Worm (Caenorhabditis elegans): ENCODE results near the gene cutc-1.

Gene cutc-1

DNA sequence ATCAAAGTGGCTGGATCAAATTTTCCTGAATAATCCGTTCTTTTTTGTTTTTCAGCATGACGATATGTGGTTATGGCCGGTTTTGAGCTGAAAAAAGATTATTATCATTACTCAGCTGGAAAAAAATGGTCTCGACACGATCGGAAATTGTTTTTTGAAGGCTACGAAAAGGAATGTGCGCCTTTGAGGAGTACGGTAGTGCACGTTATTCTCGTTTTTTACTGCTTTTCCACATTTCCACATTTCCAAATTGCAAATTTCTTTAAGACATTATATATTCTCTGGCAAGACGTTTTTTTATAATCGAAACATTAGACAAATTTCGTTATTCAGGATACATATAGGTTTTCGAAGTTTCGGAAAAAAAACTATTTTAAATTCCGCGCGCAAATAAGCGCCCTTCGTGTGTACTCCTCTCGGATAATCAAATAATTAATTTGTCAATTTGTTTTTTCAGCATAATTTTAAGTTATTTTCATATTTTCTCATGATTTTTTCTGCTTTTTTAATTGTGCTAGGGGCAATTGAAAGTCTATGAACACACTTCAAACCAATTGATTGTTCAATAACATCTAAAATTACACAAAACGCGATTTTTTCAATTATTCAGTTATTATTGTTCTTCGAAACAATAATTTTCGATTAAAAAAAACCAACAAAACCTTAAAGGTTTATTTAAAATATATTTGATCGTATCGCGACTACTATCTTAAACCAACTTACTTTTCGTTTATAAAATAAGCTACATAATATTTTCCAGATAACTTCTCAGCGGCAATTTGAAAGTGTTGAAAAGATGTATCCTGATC, 40.0 kb downstream of the cutc-1 start, which contains the start of gene R05D3.3:
TSS of gene R05D3.3 (plus strand) at position 759 of the 809 bp plus-strand sequence.
- no peak for TF ChIP-seq ets-7 (tag; optimal IDR thresholded peaks at IDR 0.05)
- no peak for TF ChIP-seq pes-1 (GFP tag; IDR thresholded peaks at IDR 0.05)
- TF ChIP-seq ceh-36 (tag; optimal IDR thresholded peaks at IDR 0.05), result no peak
- no peak for TF ChIP-seq tbx-37 (GFP tag; conservative IDR thresholded peaks at IDR 0.05)
- no peak for TF ChIP-seq flt-1 (GFP tag; IDR thresholded peaks at IDR 0.05)
- no peak for TF ChIP-seq sea-1 (GFP tag; conservative IDR thresholded peaks at IDR 0.05)
- TF ChIP-seq hnd-1 (tag; optimal IDR thresholded peaks at IDR 0.05), result no peak
- TF ChIP-seq hmbx-1 (tag; optimal IDR thresholded peaks at IDR 0.05), result no peak
- no peak for TF ChIP-seq ama-1 (optimal IDR thresholded peaks at IDR 0.05)
- no peak for TF ChIP-seq tra-4 (tag; optimal IDR thresholded peaks at IDR 0.05)
- no peak for TF ChIP-seq tbx-11 (GFP tag; IDR thresholded peaks at IDR 0.05)
- TF ChIP-seq F13C5.2 (tag; optimal IDR thresholded peaks at IDR 0.05), result no peak
- TF ChIP-seq B0310.2 (tag; optimal IDR thresholded peaks at IDR 0.05), result no peak
- no peak for TF ChIP-seq scrt-1 (GFP tag; IDR thresholded peaks at IDR 0.05)
- TF ChIP-seq ceh-13 (GFP tag; optimal IDR thresholded peaks at IDR 0.05), result no peak
- no peak for TF ChIP-seq hmg-4 (GFP tag; optimal IDR thresholded peaks at IDR 0.05)

DNA sequence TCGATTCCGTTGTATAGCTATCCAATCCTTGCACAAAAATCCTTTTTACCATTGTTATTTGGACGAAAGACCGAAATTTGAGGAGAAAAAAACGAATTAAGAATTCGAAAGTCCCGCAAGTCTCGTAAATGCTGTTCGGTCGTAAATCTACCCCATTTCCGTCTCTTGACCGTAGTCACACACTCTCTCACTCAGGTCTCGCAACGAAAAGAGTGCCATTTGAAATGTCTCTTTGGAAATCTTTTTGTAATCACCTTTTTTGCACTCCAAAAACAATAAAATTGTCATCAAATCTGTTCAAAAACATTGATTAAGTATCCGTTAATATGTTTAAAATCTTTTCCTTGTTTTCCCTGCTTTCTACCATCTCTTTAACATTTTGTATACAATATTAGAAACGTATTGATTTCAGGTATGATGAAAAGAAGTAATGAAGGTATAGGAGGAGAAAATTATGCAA, 45.2 kb downstream of the cutc-1 start, which contains the start of the genes R05D3.8 and rfp-1:
TSS of gene R05D3.8 (minus strand) at position 115 of the 460 bp plus-strand sequence.
TSS of gene rfp-1 (plus strand) at position 410 of the 460 bp plus-strand sequence.
- no peak for TF ChIP-seq ets-7 (tag; optimal IDR thresholded peaks at IDR 0.05)
- no peak for TF ChIP-seq tbx-37 (GFP tag; conservative IDR thresholded peaks at IDR 0.05)
- no peak for TF ChIP-seq pes-1 (GFP tag; IDR thresholded peaks at IDR 0.05)
- no peak for TF ChIP-seq hnd-1 (tag; optimal IDR thresholded peaks at IDR 0.05)
- TF ChIP-seq ceh-36 (tag; optimal IDR thresholded peaks at IDR 0.05), result no peak
- TF ChIP-seq hmg-4 (GFP tag; optimal IDR thresholded peaks at IDR 0.05), result no peak
- no peak for TF ChIP-seq aly-1 (tag; optimal IDR thresholded peaks at IDR 0.05)
- no peak for TF ChIP-seq F13C5.2 (tag; optimal IDR thresholded peaks at IDR 0.05)
- no peak for TF ChIP-seq sea-1 (GFP tag; conservative IDR thresholded peaks at IDR 0.05)
- no peak for TF ChIP-seq tra-4 (tag; optimal IDR thresholded peaks at IDR 0.05)
- no peak for TF ChIP-seq hmbx-1 (tag; optimal IDR thresholded peaks at IDR 0.05)

DNA sequence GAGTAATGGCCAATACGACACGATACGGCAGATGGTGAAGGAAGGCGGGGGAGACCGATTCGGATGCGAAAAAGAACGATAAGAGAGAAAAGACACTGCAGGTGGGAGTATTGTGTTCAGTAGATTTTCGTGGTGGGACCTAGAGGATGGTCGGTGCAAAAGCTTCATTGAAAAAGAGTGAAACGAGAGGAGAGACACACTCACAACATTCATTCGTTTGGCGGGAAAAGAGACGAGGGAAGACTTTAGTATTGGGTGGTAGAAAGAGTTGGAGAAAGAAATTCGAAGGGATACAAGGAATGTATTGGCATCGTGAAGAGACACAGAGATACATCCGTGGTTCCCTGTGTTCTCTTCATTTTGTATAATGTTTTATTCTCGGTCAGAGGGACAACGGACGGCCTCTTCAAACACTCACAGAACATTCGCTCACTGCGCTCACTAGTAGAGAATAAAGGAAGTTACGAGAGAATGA, 47.0 kb downstream of the cutc-1 start:
- TF ChIP-seq hnd-1 (tag; optimal IDR thresholded peaks at IDR 0.05), result no peak
- peak; percentile 72 for TF ChIP-seq aly-1 (tag; optimal IDR thresholded peaks at IDR 0.05)
- peak; percentile 49 for TF ChIP-seq F13C5.2 (tag; optimal IDR thresholded peaks at IDR 0.05)
- TF ChIP-seq ets-7 (tag; optimal IDR thresholded peaks at IDR 0.05), result no peak
- no peak for TF ChIP-seq ama-1 (optimal IDR thresholded peaks at IDR 0.05)
- peak; percentile 78 for TF ChIP-seq hmg-4 (GFP tag; optimal IDR thresholded peaks at IDR 0.05)

DNA sequence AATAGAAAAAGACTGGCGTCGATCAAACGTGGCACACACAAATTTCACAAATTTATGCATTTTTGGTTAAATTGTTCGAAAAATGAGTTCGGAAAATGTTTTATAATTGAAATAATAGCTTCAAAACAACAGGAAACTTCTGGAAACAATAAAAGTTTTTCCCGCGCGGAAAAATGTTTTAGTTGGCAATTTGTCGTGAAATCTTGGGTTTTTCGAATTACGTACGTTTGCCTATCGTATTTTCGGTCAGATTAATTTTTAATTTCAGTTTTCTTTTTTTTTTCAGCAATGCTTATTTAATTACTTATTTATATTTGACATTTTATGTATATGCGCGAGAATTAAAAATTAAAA, 48.0 kb downstream of the cutc-1 start:
- TF ChIP-seq hmg-4 (GFP tag; optimal IDR thresholded peaks at IDR 0.05), result no peak
- TF ChIP-seq tra-4 (tag; optimal IDR thresholded peaks at IDR 0.05), result no peak
- TF ChIP-seq tbx-11 (GFP tag; IDR thresholded peaks at IDR 0.05), result no peak
- no peak for TF ChIP-seq tbx-37 (GFP tag; conservative IDR thresholded peaks at IDR 0.05)
- no peak for TF ChIP-seq hnd-1 (tag; optimal IDR thresholded peaks at IDR 0.05)
- no peak for TF ChIP-seq B0310.2 (tag; optimal IDR thresholded peaks at IDR 0.05)
- TF ChIP-seq pes-1 (GFP tag; IDR thresholded peaks at IDR 0.05), result no peak
- TF ChIP-seq ceh-36 (tag; optimal IDR thresholded peaks at IDR 0.05), result no peak
- no peak for TF ChIP-seq ama-1 (optimal IDR thresholded peaks at IDR 0.05)
- TF ChIP-seq aly-1 (tag; optimal IDR thresholded peaks at IDR 0.05), result no peak
- no peak for TF ChIP-seq sea-1 (GFP tag; conservative IDR thresholded peaks at IDR 0.05)
- no peak for TF ChIP-seq scrt-1 (GFP tag; IDR thresholded peaks at IDR 0.05)
- no peak for TF ChIP-seq flt-1 (GFP tag; IDR thresholded peaks at IDR 0.05)
- TF ChIP-seq ceh-13 (GFP tag; optimal IDR thresholded peaks at IDR 0.05), result no peak
- no peak for TF ChIP-seq F13C5.2 (tag; optimal IDR thresholded peaks at IDR 0.05)
- TF ChIP-seq hmbx-1 (tag; optimal IDR thresholded peaks at IDR 0.05), result no peak
- no peak for TF ChIP-seq ets-7 (tag; optimal IDR thresholded peaks at IDR 0.05)

DNA sequence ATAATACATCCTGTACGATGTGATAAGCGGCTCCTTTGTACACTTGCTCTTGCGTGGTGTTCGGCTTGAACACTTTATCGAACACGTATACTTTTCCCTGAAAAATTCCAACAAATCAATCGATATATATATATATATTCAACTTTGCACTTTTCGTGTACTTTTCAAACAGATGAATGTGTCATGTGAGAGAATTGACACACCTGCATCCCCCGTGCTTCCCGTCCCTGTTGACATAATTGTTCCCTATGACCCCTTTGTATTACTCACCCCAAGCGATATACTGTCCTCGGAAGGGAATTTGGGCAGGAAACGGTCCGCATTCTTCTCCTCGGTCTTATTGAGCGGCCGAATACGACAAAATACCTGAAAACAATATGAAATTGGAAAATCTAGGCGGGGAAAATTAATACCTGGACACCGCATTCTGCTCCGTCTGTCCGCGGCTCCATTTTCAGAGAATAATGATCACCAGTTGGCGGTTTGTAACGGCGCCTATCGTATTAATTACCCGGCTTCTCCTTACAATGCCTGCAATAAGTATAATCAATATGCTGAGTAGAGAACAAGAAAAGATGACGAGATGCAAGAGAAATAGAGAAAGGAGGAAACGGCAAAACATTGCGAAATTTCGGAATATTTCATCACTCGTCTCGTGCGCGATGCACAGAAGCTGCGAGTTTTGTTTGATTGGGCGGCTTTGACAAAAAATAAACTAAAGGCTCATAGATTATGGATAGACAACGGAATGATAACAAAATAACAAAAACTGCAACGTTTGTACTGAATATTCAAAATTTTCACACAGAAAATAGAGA, 48.6 kb downstream of the cutc-1 start, which contains the start of gene unc-116:
TSS of gene unc-116 (minus strand) at position 531 of the 818 bp plus-strand sequence.
- TF ChIP-seq flt-1 (GFP tag; IDR thresholded peaks at IDR 0.05) (no peak), pes-1 (GFP tag; IDR thresholded peaks at IDR 0.05) (no peak), hmg-4 (GFP tag; optimal IDR thresholded peaks at IDR 0.05) (peak; percentile 63)

All from whole organism, early embryonic.